Fruit fly (Drosophila melanogaster) whole organism, wandering third instar larva: ENCODE measurements around the gene emei.
A peak's percentile ranks its signal among the peaks of the same experiment; 100 is the strongest.

Experiments
- Abd-B ChIP-seq: fragments of >200 bp; optimal IDR thresholded peaks from 2 replicates; lab custom pipeline; 2017; ENCODE audit warnings: missing biosample characterization, missing genetic modification characterization
- CG32264 ChIP-seq: fragments of 200-800 bp; sonication (Bioruptor generic); optimal IDR thresholded peaks from 2 replicates; lab custom pipeline; 2016; ENCODE audit warnings: missing biosample characterization, missing genetic modification characterization
- CG9705 ChIP-seq: fragments of 200-800 bp; sonication (Bioruptor generic); optimal IDR thresholded peaks from 2 replicates; lab custom pipeline; 2018; ENCODE audit warnings: missing biosample characterization, mild to moderate bottlenecking, missing genetic modification characterization
- CrebA ChIP-seq: fragments of 200-800 bp; sonication (Bioruptor generic); optimal IDR thresholded peaks from 2 replicates; lab custom pipeline; 2016; ENCODE audit warnings: missing biosample characterization, mild to moderate bottlenecking, missing genetic modification characterization, borderline replicate concordance
- Dif ChIP-seq: fragments of 200-275, 200-300 bp; sonication (Bioruptor generic); optimal IDR thresholded peaks from 2 replicates; lab custom pipeline; 2018; ENCODE audit warnings: missing biosample characterization, missing genetic modification characterization; ENCODE audit not compliant: partially characterized antibody
- HLH106 ChIP-seq: fragments of 200-800 bp; optimal IDR thresholded peaks from 3 replicates; lab custom pipeline; 2019; ENCODE audit warnings: missing biosample characterization, mild to moderate bottlenecking, missing genetic modification characterization, moderate library complexity
- Hnf4 ChIP-seq: fragments of 200-800 bp; sonication (Bioruptor generic); optimal IDR thresholded peaks from 2 replicates; lab custom pipeline; 2016; ENCODE audit warnings: missing biosample characterization, mild to moderate bottlenecking, missing genetic modification characterization
- Hr78 ChIP-seq: fragments of >200 bp; optimal IDR thresholded peaks from 2 replicates; lab custom pipeline; 2017; ENCODE audit warnings: missing biosample characterization, missing genetic modification characterization
- Jra ChIP-seq: sonication (Bioruptor generic); optimal IDR thresholded peaks from 2 replicates; lab custom pipeline; 2016; ENCODE audit warnings: missing biosample characterization, missing genetic modification characterization
- N ChIP-seq: fragments of >200 bp; optimal IDR thresholded peaks from 2 replicates; lab custom pipeline; 2018; ENCODE audit warnings: missing biosample characterization, missing external identifiers, missing genetic modification characterization
- OdsH ChIP-seq: fragments of 200-800 bp; sonication (Bioruptor generic); optimal IDR thresholded peaks from 2 replicates; lab custom pipeline; 2016; ENCODE audit warnings: missing biosample characterization, mild to moderate bottlenecking, missing genetic modification characterization
- Rel ChIP-seq, 2 experiments: fragments of 200-800 bp; sonication (Bioruptor generic) in 1 of 2; optimal IDR thresholded peaks; 2 replicates in 1 of 2; 3 replicates in 1 of 2; lab custom pipeline; 2016 to 2019; ENCODE audit warnings: mild to moderate bottlenecking in 2 of 2, missing biosample characterization in 2 of 2, missing genetic modification characterization in 2 of 2, moderate library complexity in 1 of 2
- Sp1 ChIP-seq: fragments of 200-800 bp; sonication (Bioruptor generic); optimal IDR thresholded peaks from 3 replicates; lab custom pipeline; 2019; ENCODE audit warnings: missing biosample characterization, mild to moderate bottlenecking, missing genetic modification characterization, moderate library complexity
- Vsx2 ChIP-seq: fragments of 200-300, 225-300 bp; sonication (Bioruptor generic); optimal IDR thresholded peaks from 2 replicates; lab custom pipeline; 2018; ENCODE audit warnings: missing biosample characterization, missing genetic modification characterization; ENCODE audit not compliant: partially characterized antibody
- br ChIP-seq: fragments of 200-800 bp; sonication (Bioruptor generic); optimal IDR thresholded peaks from 2 replicates; lab custom pipeline; 2016; ENCODE audit warnings: missing biosample characterization, missing genetic modification characterization
- brk ChIP-seq: fragments of 200-800 bp; sonication (Bioruptor generic); optimal IDR thresholded peaks from 2 replicates; lab custom pipeline; 2016; ENCODE audit warnings: missing biosample characterization, mild to moderate bottlenecking, missing genetic modification characterization
- dl ChIP-seq, 2 experiments: fragments of 175-275, 200-275 bp in 1 of 2; fragments of 200-275 bp in 1 of 2; sonication (Bioruptor generic); optimal IDR thresholded peaks; lab custom pipeline; 2018; ENCODE audit warnings: mild to moderate bottlenecking in 2 of 2, missing biosample characterization in 2 of 2, missing genetic modification characterization in 2 of 2, moderate library complexity in 2 of 2; ENCODE audit not compliant: partially characterized antibody in 2 of 2, insufficient read depth in 1 of 2
- ey ChIP-seq: fragments of 200-800 bp; sonication (Bioruptor generic); optimal IDR thresholded peaks from 2 replicates; lab custom pipeline; 2016; ENCODE audit warnings: missing biosample characterization, missing genetic modification characterization
- foxo ChIP-seq, 2 experiments: fragments of 200-800 bp; sonication (Bioruptor generic); optimal IDR thresholded peaks; 2 replicates in 1 of 2; 3 replicates in 1 of 2; lab custom pipeline; 2016 to 2017; ENCODE audit warnings: missing biosample characterization in 2 of 2, missing genetic modification characterization in 2 of 2
- fru ChIP-seq: fragments of 200-800 bp; sonication (Bioruptor generic); optimal IDR thresholded peaks from 3 replicates; lab custom pipeline; 2016; ENCODE audit warnings: missing biosample characterization, mild to moderate bottlenecking, missing genetic modification characterization
- h ChIP-seq: fragments of 200-800 bp; sonication (Bioruptor generic); optimal IDR thresholded peaks from 3 replicates; lab custom pipeline; 2016; ENCODE audit warnings: missing biosample characterization, mild to moderate bottlenecking, missing genetic modification characterization
- lola ChIP-seq: fragments of >200 bp; optimal IDR thresholded peaks from 2 replicates; lab custom pipeline; 2017; ENCODE audit warnings: missing biosample characterization, missing genetic modification characterization
- pan ChIP-seq: fragments of >200 bp; optimal IDR thresholded peaks from 2 replicates; lab custom pipeline; 2017
- psq ChIP-seq: fragments of 200-800 bp; sonication (Bioruptor generic); optimal IDR thresholded peaks from 3 replicates; lab custom pipeline; 2017; ENCODE audit warnings: missing biosample characterization, mild to moderate bottlenecking, missing genetic modification characterization, moderate library complexity
- rgr ChIP-seq: fragments of 200-800 bp; sonication (Bioruptor generic); optimal IDR thresholded peaks from 3 replicates; lab custom pipeline; 2016; ENCODE audit warnings: missing biosample characterization, mild to moderate bottlenecking, missing genetic modification characterization
- sv ChIP-seq: fragments of 200-800 bp; sonication (Bioruptor generic); optimal IDR thresholded peaks from 3 replicates; lab custom pipeline; 2016; ENCODE audit warnings: missing biosample characterization, missing genetic modification characterization
- usp ChIP-seq: fragments of >200 bp; optimal IDR thresholded peaks from 2 replicates; lab custom pipeline; 2017; ENCODE audit warnings: missing biosample characterization, missing genetic modification characterization
- woc ChIP-seq: sonication (Bioruptor generic); optimal IDR thresholded peaks from 2 replicates; lab custom pipeline; 2016; ENCODE audit warnings: missing biosample characterization, mild to moderate bottlenecking, missing genetic modification characterization

emei gene

dm6 chr3L:11145065-11145464, 35.6 kb downstream of the emei start:
- TF ChIP-seq N (GFP tag; lab: Kevin White, UChicago) (no peak), dl (GFP tag; optimal IDR thresholded peaks at IDR 0.05; lab: Kevin White, UChicago; ENCODE audit: insufficient read depth in 1 of 2, partially characterized antibody in 2 of 2) (no peak), h (GFP tag; lab: Kevin White, UChicago) (no peak), usp (no peak), ey (no peak), Sp1 (GFP tag; lab: Kevin White, UChicago) (no peak), CG32264 (GFP tag; lab: Kevin White, UChicago) (no peak)

dm6 chr3L:11147675-11148074, 38.2 kb downstream of the emei start:
- TF ChIP-seq br (GFP tag; lab: Kevin White, UChicago): no peak
- no peak for TF ChIP-seq Hr78 (GFP tag; lab: Kevin White, UChicago)
- no peak for TF ChIP-seq pan (lab: Kevin White, UChicago)
- no peak for TF ChIP-seq Abd-B
- no peak for TF ChIP-seq h (GFP tag; lab: Kevin White, UChicago)
- no peak for TF ChIP-seq CrebA (GFP tag; lab: Kevin White, UChicago)
- no peak for TF ChIP-seq CG9705 (GFP tag; lab: Kevin White, UChicago)

DNA sequence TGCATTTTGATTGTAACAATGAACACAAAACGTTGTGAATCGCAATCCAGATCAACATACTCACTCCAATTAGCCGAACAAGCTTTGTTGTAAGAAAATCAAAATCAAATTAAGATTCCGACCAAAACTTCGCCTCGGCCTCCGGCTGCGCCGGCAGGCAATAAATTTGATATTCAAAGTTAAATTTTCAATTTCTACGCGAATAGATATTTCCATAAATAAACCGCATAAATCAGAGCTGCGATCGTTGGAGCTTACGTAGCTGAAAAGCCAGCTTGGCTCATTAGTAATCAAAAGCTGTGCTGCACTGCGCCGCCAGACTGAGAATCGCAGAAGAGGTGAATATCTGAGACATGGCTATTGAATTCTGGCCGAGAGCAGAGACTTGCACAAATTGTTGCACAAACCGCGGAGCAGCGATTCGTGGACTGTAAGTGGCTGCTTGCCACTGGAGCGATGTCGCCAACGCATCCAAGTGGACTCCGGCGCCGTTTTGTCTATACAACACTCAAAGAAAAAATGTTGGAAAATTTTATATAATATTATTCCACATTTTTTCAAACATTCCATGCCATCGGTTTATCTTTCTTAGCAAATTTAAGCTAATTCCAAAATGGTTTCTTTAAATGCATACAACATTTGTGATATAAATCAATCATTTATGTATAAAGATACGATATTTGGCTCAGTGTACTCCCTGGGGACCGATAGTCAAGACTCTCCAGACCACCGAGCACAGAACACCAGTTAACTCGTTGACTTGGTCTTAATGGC, 39.2 kb downstream of the emei start:
- TF ChIP-seq psq (GFP tag; lab: Kevin White, UChicago) (no peak), Rel (GFP tag; optimal IDR thresholded peaks at IDR 0.05; lab: Kevin White, UChicago) (no peak), Rel (tag; optimal IDR thresholded peaks at IDR 0.05; lab: Kevin White, UChicago) (no peak), CG9705 (GFP tag; lab: Kevin White, UChicago) (no peak)

DNA sequence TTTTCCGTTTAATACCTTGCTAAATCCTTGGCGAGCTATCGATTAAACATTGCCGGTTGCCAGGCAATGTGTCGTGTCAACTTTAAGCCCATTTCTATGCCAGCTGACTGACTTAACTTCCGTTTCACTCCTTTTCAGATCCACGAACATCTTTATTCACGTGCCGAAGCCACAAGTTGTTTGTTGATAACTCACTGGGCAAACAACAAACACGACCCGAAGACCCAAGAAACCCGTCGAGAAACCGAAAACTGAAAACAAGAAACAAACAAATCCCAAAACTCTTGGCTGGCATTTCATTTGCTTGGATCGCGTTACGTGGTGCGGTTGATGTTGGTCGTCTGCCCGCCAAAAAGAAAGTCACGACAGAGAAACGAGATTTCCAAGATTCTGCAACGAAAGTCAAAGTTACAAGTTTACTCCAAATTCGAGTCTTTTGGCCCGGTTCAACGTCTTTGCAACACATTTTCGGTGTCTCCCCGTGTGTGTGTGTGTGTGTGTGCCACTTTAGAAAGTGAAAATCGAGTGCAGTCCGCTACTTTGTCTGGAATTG, 41.3 kb downstream of the emei start, which contains the start of gene CG6216:
Gene CG6216 (minus strand): TSS at position 51 of the 553 bp plus-strand sequence.
- TF ChIP-seq OdsH (GFP tag; lab: Kevin White, UChicago) (no peak), br (GFP tag; lab: Kevin White, UChicago) (no peak), foxo (GFP tag; optimal IDR thresholded peaks at IDR 0.05; lab: Kevin White, UChicago) (no peak), rgr (GFP tag; lab: Kevin White, UChicago) (no peak), psq (GFP tag; lab: Kevin White, UChicago) (no peak), CG32264 (GFP tag; lab: Kevin White, UChicago) (no peak), Dif (GFP tag; lab: Kevin White, UChicago) (no peak), Hnf4 (GFP tag; lab: Kevin White, UChicago) (no peak), Abd-B (no peak)
- TF ChIP-seq, all 38 proteins: peak for 0

DNA sequence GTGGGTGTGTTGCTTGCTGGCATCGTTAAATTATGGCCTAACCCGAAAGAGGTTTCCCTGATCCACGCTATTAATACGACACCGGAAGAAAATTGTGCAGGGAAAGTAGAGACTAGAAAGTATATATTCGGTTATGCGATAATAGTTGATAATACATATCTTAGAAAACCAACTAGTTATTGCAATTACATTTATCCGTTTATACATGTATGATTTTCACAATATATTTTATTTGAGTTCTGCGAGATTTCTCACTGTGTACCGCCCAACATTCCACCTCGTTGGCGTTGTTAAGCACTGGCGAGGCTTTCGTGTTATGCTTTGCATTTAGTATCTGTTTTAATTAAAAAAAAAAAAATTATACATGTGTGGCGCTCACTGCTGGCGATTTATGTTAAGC, 45.9 kb downstream of the emei start:
- TF ChIP-seq CG32264 (GFP tag; lab: Kevin White, UChicago): no peak
- no peak for TF ChIP-seq lola (GFP tag; lab: Kevin White, UChicago)
- TF ChIP-seq psq (GFP tag; lab: Kevin White, UChicago): peak; percentile 7
- TF ChIP-seq ey: peak; percentile 7
- TF ChIP-seq Sp1 (GFP tag; lab: Kevin White, UChicago): peak; percentile 15
- peak; percentile 26 for TF ChIP-seq rgr (GFP tag; lab: Kevin White, UChicago)
- TF ChIP-seq brk: no peak
- TF ChIP-seq Vsx2: no peak
- peak; percentile 18 for TF ChIP-seq HLH106 (tag; lab: Kevin White, UChicago)
- no peak for TF ChIP-seq sv (GFP tag; lab: Kevin White, UChicago)
- no peak for TF ChIP-seq pan (lab: Kevin White, UChicago)
- TF ChIP-seq foxo (GFP tag; optimal IDR thresholded peaks at IDR 0.05; lab: Kevin White, UChicago): peak in 1 of 2 experiments; percentile 26
- peak; percentile 20 for TF ChIP-seq fru (GFP tag; lab: Kevin White, UChicago)
- TF ChIP-seq OdsH (GFP tag; lab: Kevin White, UChicago): peak; percentile 4
- no peak for TF ChIP-seq Jra
- TF ChIP-seq h (GFP tag; lab: Kevin White, UChicago): peak; percentile 47
- TF ChIP-seq CrebA (GFP tag; lab: Kevin White, UChicago): no peak
- peak; percentile 10 for TF ChIP-seq woc (GFP tag; lab: Kevin White, UChicago)
